Worm (Caenorhabditis elegans): ENCODE measurements around the gene Y113G7A.13.

Gene Y113G7A.13

ce11 chrV:20186579-20186978 is 38.6 kb downstream of the Y113G7A.13 start, which contains the start of gene srz-16:
Gene srz-16 (minus strand): TSS chrV:20186679.
- TF ChIP-seq dao-5 (tag; optimal IDR thresholded peaks at IDR 0.05) (no peak), him-1 (tag; optimal IDR thresholded peaks at IDR 0.05) (no peak), W03F9.2 (tag; optimal IDR thresholded peaks at IDR 0.05) (no peak)

- TF ChIP-seq dao-5 (tag; optimal IDR thresholded peaks at IDR 0.05) = no peak
- no peak for TF ChIP-seq him-1 (tag; optimal IDR thresholded peaks at IDR 0.05)
- no peak for TF ChIP-seq W03F9.2 (tag; optimal IDR thresholded peaks at IDR 0.05)
Measured at ce11 chrV:20188790-20189189, 40.8 kb downstream of the Y113G7A.13 start, which contains the start of gene fbxa-116. Gene fbxa-116 (minus strand): TSS chrV:20188890.

ce11 chrV:20192102-20192880 is 44.3 kb downstream of the Y113G7A.13 start, which contains the start of the genes fbxa-115 and Y113G7B.27:
Gene fbxa-115 (minus strand): TSS chrV:20192152.
Gene Y113G7B.27 (plus strand): TSS chrV:20192830.
- no peak for TF ChIP-seq him-1 (tag; optimal IDR thresholded peaks at IDR 0.05)

ce11 chrV:20195451-20196036 is 47.5 kb downstream of the Y113G7A.13 start, which contains the start of the genes srh-217 and Y113G7B.28:
Gene srh-217 (minus strand): TSS chrV:20195551.
Gene Y113G7B.28 (plus strand): TSS chrV:20195986.
- no peak for TF ChIP-seq W03F9.2 (tag; optimal IDR thresholded peaks at IDR 0.05)

- no peak for TF ChIP-seq him-1 (tag; optimal IDR thresholded peaks at IDR 0.05)
- TF ChIP-seq dao-5 (tag; optimal IDR thresholded peaks at IDR 0.05) = no peak
- TF ChIP-seq W03F9.2 (tag; optimal IDR thresholded peaks at IDR 0.05) = no peak
Measured at ce11 chrV:20196671-20197070, 48.7 kb downstream of the Y113G7A.13 start, which contains the start of gene ftr-1. Gene ftr-1 (plus strand): TSS chrV:20196971.

ce11 chrV:20198954-20199353 is 51.0 kb downstream of the Y113G7A.13 start, which contains the start of gene fog-2:
Gene fog-2 (plus strand): TSS chrV:20199254.
- TF ChIP-seq W03F9.2 (tag; optimal IDR thresholded peaks at IDR 0.05) = no peak
- TF ChIP-seq dao-5 (tag; optimal IDR thresholded peaks at IDR 0.05) = no peak
- no peak for TF ChIP-seq him-1 (tag; optimal IDR thresholded peaks at IDR 0.05)

ce11 chrV:20199658-20200057 is 51.7 kb downstream of the Y113G7A.13 start:
- TF ChIP-seq W03F9.2 (tag; optimal IDR thresholded peaks at IDR 0.05) (no peak), him-1 (tag; optimal IDR thresholded peaks at IDR 0.05) (no peak), dao-5 (tag; optimal IDR thresholded peaks at IDR 0.05) (no peak)
